Worm (Caenorhabditis elegans): Measurements from ENCODE around the gene lev-9.

Gene lev-9

DNA sequence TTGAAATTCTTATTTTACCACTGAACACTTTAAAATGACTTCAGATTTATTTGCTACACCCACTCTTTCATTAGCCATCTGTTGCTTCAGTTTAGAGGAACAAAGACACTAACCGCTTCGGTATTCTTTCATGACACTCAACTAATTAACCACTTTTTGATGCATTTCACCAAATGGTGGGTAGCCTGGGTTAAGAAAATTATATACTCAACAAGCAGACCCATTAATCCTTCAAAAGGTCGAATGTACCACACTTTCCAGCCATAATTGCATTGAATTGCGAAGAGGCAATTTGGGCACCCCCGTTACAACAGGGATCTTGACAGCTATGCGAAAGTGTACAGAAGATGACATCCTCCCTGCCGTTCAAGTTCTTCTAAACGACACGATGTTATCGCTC, 33.1 kb downstream of the lev-9 start:
- TF ChIP-seq ztf-11 (tag; optimal IDR thresholded peaks at IDR 0.05) (peak in 1 of 2 experiments; percentile 22), tlp-1 (tag; optimal IDR thresholded peaks at IDR 0.05) (no peak), blmp-1 (tag; optimal IDR thresholded peaks at IDR 0.05) (peak; percentile 20)

DNA sequence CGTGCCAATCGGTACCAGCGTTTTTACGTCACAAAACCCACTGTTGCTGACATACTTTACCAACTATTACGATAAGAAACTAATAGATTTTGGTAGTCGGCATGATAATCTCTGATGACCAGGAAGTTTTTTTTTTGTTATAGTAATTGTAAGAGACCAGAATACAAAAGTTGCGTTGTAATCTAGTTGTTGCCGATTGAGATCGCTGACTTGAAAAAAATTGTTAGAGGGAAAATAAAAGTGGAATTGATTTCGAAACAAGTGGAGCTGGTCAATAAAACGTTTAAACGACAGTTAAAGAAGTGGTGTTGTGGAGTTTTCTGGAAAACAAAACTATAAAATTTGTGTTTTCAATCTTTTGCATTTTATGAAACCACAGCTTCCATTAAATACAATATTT, 34.6 kb downstream of the lev-9 start:
- TF ChIP-seq lin-39 (tag; optimal IDR thresholded peaks at IDR 0.05) (no peak), egl-27 (tag; optimal IDR thresholded peaks at IDR 0.05) (no peak), C34B4.2 (tag; optimal IDR thresholded peaks at IDR 0.05) (no peak), hlh-4 (tag; optimal IDR thresholded peaks at IDR 0.05) (no peak), C16A3.4 (tag; optimal IDR thresholded peaks at IDR 0.05) (no peak), lin-35 (GFP tag; optimal IDR thresholded peaks at IDR 0.05) (peak in 1 of 2 experiments; percentile 7), zip-4 (GFP tag; optimal IDR thresholded peaks at IDR 0.05) (no peak)

DNA sequence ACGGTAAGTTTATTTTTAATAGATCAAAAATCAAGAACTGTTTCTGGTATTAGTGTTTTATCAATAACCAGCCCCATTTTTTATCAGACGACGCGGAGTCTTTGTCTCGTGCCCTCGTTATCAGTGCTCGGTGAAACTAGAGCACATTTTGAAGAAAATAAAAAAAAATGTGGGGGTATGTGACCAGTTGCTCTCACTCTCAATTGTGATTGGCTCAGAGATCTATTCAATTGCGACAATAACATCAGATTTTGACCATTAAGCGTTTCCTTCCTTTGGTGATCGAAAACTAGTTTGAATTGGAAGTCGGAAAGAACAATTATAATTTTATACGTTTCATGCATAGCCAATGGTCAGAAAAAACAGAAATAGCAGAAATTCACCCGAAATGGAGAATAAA, 35.1 kb downstream of the lev-9 start:
- TF ChIP-seq mab-9 (GFP tag; IDR thresholded peaks at IDR 0.05) (no peak), nhr-47 (tag; optimal IDR thresholded peaks at IDR 0.05) (no peak), nhr-12 (tag; optimal IDR thresholded peaks at IDR 0.05) (no peak), C04F5.9 (tag; optimal IDR thresholded peaks at IDR 0.05) (no peak), snpc-4 (tag; optimal IDR thresholded peaks at IDR 0.05) (no peak), blmp-1 (tag; optimal IDR thresholded peaks at IDR 0.05) (no peak), rnt-1 (tag; optimal IDR thresholded peaks at IDR 0.05) (peak; percentile 47), nhr-84 (tag; optimal IDR thresholded peaks at IDR 0.05) (no peak), C16A3.4 (tag; optimal IDR thresholded peaks at IDR 0.05) (no peak), ets-5 (GFP tag; IDR thresholded peaks at IDR 0.05) (no peak), Y116A8C.19 (tag; optimal IDR thresholded peaks at IDR 0.05; ENCODE audit: borderline replicate concordance) (no peak), sptf-1 (tag; optimal IDR thresholded peaks at IDR 0.05) (no peak), pqm-1 (tag; optimal IDR thresholded peaks at IDR 0.05) (no peak), snu-23 (GFP tag; optimal IDR thresholded peaks at IDR 0.05) (peak; percentile 3), jun-1 (tag; optimal IDR thresholded peaks at IDR 0.05) (no peak), zag-1 (tag; optimal IDR thresholded peaks at IDR 0.05) (no peak), ceh-88 (GFP tag; IDR thresholded peaks at IDR 0.05) (no peak), grh-1 (GFP tag; IDR thresholded peaks at IDR 0.05) (no peak), lin-14 (GFP tag; optimal IDR thresholded peaks at IDR 0.05) (peak; percentile 42), fkh-4 (tag; optimal IDR thresholded peaks at IDR 0.05; ENCODE audit: borderline replicate concordance) (no peak), tbx-2 (tag; optimal IDR thresholded peaks at IDR 0.05) (no peak), swsn-7 (tag; optimal IDR thresholded peaks at IDR 0.05) (no peak), fos-1 (tag; optimal IDR thresholded peaks at IDR 0.05) (peak; percentile 9), pax-3 (tag; optimal IDR thresholded peaks at IDR 0.05) (no peak), efl-3 (GFP tag; optimal IDR thresholded peaks at IDR 0.05) (no peak), skn-1 (tag; optimal IDR thresholded peaks at IDR 0.05) (no peak), nhr-237 (tag; optimal IDR thresholded peaks at IDR 0.05) (no peak), ztf-11 (tag; optimal IDR thresholded peaks at IDR 0.05) (no peak), lin-35 (GFP tag; optimal IDR thresholded peaks at IDR 0.05) (peak in 1 of 2 experiments; percentile 32), nhr-71 (tag; optimal IDR thresholded peaks at IDR 0.05) (peak; percentile 50), zip-4 (GFP tag; optimal IDR thresholded peaks at IDR 0.05) (no peak), dsc-1 (tag; optimal IDR thresholded peaks at IDR 0.05) (no peak), ceh-90 (tag; optimal IDR thresholded peaks at IDR 0.05) (no peak), ztf-4 (tag; optimal IDR thresholded peaks at IDR 0.05) (peak; percentile 31), fkh-8 (tag; optimal IDR thresholded peaks at IDR 0.05) (no peak), unc-130 (tag; optimal IDR thresholded peaks at IDR 0.05) (no peak), sup-37 (GFP tag; optimal IDR thresholded peaks at IDR 0.05) (no peak), unc-98 (GFP tag; IDR thresholded peaks at IDR 0.05) (no peak), pag-3 (tag; optimal IDR thresholded peaks at IDR 0.05; ENCODE audit: borderline replicate concordance, insufficient read depth) (no peak), nhr-77 (tag; optimal IDR thresholded peaks at IDR 0.05) (no peak), egl-13 (tag; optimal IDR thresholded peaks at IDR 0.05) (no peak), nhr-85 (tag) (no peak), isw-1 (GFP tag; IDR thresholded peaks at IDR 0.05) (no peak), nhr-90 (tag; optimal IDR thresholded peaks at IDR 0.05; ENCODE audit: poor library complexity) (no peak), irx-1 (tag; optimal IDR thresholded peaks at IDR 0.05) (no peak)

Measured in whole organism, L1 larva.